Worm (Caenorhabditis elegans) whole organism, young adult: Measurements from ENCODE around the gene F35B12.10.

Experiments
- B0035.1 ChIP-seq: sonication (generic microtip); optimal IDR thresholded peaks from 2 replicates; lab custom pipeline; 2016; ENCODE audit warnings: missing genetic modification characterization, mild to moderate bottlenecking, missing compliant biosample characterization, missing genotype, missing genetic modification reagents
- C17E4.6 ChIP-seq: fragments of 200-800 bp; sonication (Bioruptor generic); IDR thresholded peaks from 2 replicates; pipeline ENCODE4 v1.3.6; 2022; ENCODE audit warnings: missing genetic modification reagents, missing genetic modification characterization, missing compliant biosample characterization
- Y53F4B.3 ChIP-seq: fragments of 200-800 bp; sonication (Bioruptor generic); IDR thresholded peaks from 2 replicates; pipeline ENCODE4 v1.3.6; 2022; ENCODE audit warnings: missing genetic modification reagents, missing genetic modification characterization, missing compliant biosample characterization
- ama-1 ChIP-seq, 3 experiments: fragments of 150-350 bp in 1 of 3; sonication (generic microtip) in 2 of 3; optimal IDR thresholded peaks; 2 replicates each; lab custom pipeline; 2014 to 2018; ENCODE audit warnings: missing biosample characterization in 2 of 3, missing genetic modification characterization in 2 of 3, missing genetic modification reagents in 2 of 3
- aptf-2 ChIP-seq: fragments of 200-800 bp; sonication (Bioruptor generic); conservative IDR thresholded peaks from 2 replicates; pipeline ENCODE4 v1.3.6; 2022; ENCODE audit warnings: missing genetic modification reagents, missing genetic modification characterization, missing compliant biosample characterization
- attf-5 ChIP-seq: fragments of 200-800 bp; sonication (Bioruptor generic); optimal IDR thresholded peaks from 2 replicates; lab custom pipeline; 2018; ENCODE audit warnings: mild to moderate bottlenecking, missing genetic modification characterization, missing compliant biosample characterization
- dpff-1 ChIP-seq: sonication (generic microtip); optimal IDR thresholded peaks from 2 replicates; lab custom pipeline; 2017; ENCODE audit warnings: mild to moderate bottlenecking, missing genetic modification characterization, missing compliant biosample characterization
- dpl-1 ChIP-seq: fragments of 150-350 bp; optimal IDR thresholded peaks from 2 replicates; lab custom pipeline; 2014; ENCODE audit warnings: missing biosample characterization, missing genetic modification reagents, missing genetic modification characterization
- hrde-1 ChIP-seq: sonication (generic microtip); optimal IDR thresholded peaks from 2 replicates; lab custom pipeline; 2016; ENCODE audit warnings: missing genetic modification characterization, mild to moderate bottlenecking, missing compliant biosample characterization, moderate library complexity, missing genotype, missing genetic modification reagents, borderline replicate concordance
- pha-4 ChIP-seq: fragments of 150-350 bp; sonication (generic microtip); optimal IDR thresholded peaks from 2 replicates; lab custom pipeline; 2014; ENCODE audit warnings: missing biosample characterization, missing genetic modification reagents, missing genetic modification characterization
- repo-1 ChIP-seq: sonication (generic microtip); optimal IDR thresholded peaks from 2 replicates; lab custom pipeline; 2017; ENCODE audit warnings: mild to moderate bottlenecking, missing genetic modification characterization, missing compliant biosample characterization
- snpc-1.1 ChIP-seq: sonication (generic microtip); optimal IDR thresholded peaks from 2 replicates; lab custom pipeline; 2017; ENCODE audit warnings: missing genetic modification characterization, mild to moderate bottlenecking, missing compliant biosample characterization, antibody characterized with exemption, moderate library complexity, missing genotype, missing genetic modification reagents; ENCODE audit not compliant: insufficient read depth
- unc-130 ChIP-seq: sonication (generic microtip); optimal IDR thresholded peaks from 2 replicates; lab custom pipeline; 2016; ENCODE audit warnings: missing genetic modification reagents, missing genetic modification characterization, missing compliant biosample characterization
- unc-62 ChIP-seq: fragments of 150-350 bp; optimal IDR thresholded peaks from 2 replicates; lab custom pipeline; 2014; ENCODE audit warnings: missing biosample characterization, missing genetic modification reagents, missing genetic modification characterization

- TF ChIP-seq attf-5 (GFP tag; lab: Kevin White, UChicago) (no peak), Y53F4B.3 (GFP tag; lab: Robert Waterston, UW) (no peak), snpc-1.1 (tag; lab: Kevin White, UChicago) (no peak), repo-1 (tag; lab: Kevin White, UChicago) (no peak), unc-62 (GFP tag; lab: Kevin White, UChicago) (no peak), pha-4 (tag; lab: Kevin White, UChicago) (no peak), aptf-2 (GFP tag; lab: Robert Waterston, UW) (no peak), unc-130 (GFP tag; lab: Kevin White, UChicago) (no peak), dpl-1 (GFP tag; lab: Kevin White, UChicago) (no peak), C17E4.6 (no peak), B0035.1 (tag; lab: Kevin White, UChicago) (no peak), hrde-1 (no peak), dpff-1 (tag; lab: Kevin White, UChicago) (no peak), ama-1 (optimal IDR thresholded peaks at IDR 0.05; lab: Kevin White, UChicago) (no peak), ama-1 (GFP tag; optimal IDR thresholded peaks at IDR 0.05; lab: Kevin White, UChicago) (no peak)
These were observed 31.5 kb upstream of the F35B12.10 start for ce11 chrV:11660566-11660965.
